Worm (Caenorhabditis elegans): Measurements from ENCODE around the gene timp-1.

timp-1 gene

ce11 chrV:8188421-8188820 lies 18.6 kb upstream of the timp-1 start, which contains the start of gene F20D6.15:
Gene F20D6.15 (minus strand): TSS chrV:8188467.
- TF ChIP-seq dao-5 (tag; optimal IDR thresholded peaks at IDR 0.05): no peak
- no peak for TF ChIP-seq him-1 (tag; optimal IDR thresholded peaks at IDR 0.05)
- no peak for TF ChIP-seq W03F9.2 (tag; optimal IDR thresholded peaks at IDR 0.05)

ce11 chrV:8190016-8190415 lies 17.0 kb upstream of the timp-1 start, which contains the start of gene F20D6.12:
Gene F20D6.12 (minus strand): TSS chrV:8190116.
- TF ChIP-seq dao-5 (tag; optimal IDR thresholded peaks at IDR 0.05): no peak

ce11 chrV:8190430-8190829 lies 16.6 kb upstream of the timp-1 start, which contains the start of gene F20D6.1:
Gene F20D6.1 (plus strand): TSS chrV:8190730.
- TF ChIP-seq him-1 (tag; optimal IDR thresholded peaks at IDR 0.05) (no peak), dao-5 (tag; optimal IDR thresholded peaks at IDR 0.05) (no peak), W03F9.2 (tag; optimal IDR thresholded peaks at IDR 0.05) (no peak)

- TF ChIP-seq W03F9.2 (tag; optimal IDR thresholded peaks at IDR 0.05) (no peak), dao-5 (tag; optimal IDR thresholded peaks at IDR 0.05) (no peak), him-1 (tag; optimal IDR thresholded peaks at IDR 0.05) (no peak)
Measured at ce11 chrV:8195889-8196418, 11.1 kb upstream of the timp-1 start, which contains the start of gene F20D6.10. Gene F20D6.10 (minus strand): TSS chrV:8195939.

- TF ChIP-seq dao-5 (tag; optimal IDR thresholded peaks at IDR 0.05) (no peak), him-1 (tag; optimal IDR thresholded peaks at IDR 0.05) (no peak), W03F9.2 (tag; optimal IDR thresholded peaks at IDR 0.05) (no peak)
Measured at ce11 chrV:8196993-8197392, 10.0 kb upstream of the timp-1 start.

- TF ChIP-seq him-1 (tag; optimal IDR thresholded peaks at IDR 0.05) (no peak), dao-5 (tag; optimal IDR thresholded peaks at IDR 0.05) (no peak), W03F9.2 (tag; optimal IDR thresholded peaks at IDR 0.05) (no peak)
Measured at ce11 chrV:8198994-8199393, 8.0 kb upstream of the timp-1 start, which contains the start of gene F20D6.11. Gene F20D6.11 (minus strand): TSS chrV:8199094.

ce11 chrV:8201229-8201858 lies 5.7 kb upstream of the timp-1 start, which contains the start of gene cri-2:
Gene cri-2 (plus strand): TSS chrV:8201808.
- TF ChIP-seq him-1 (tag; optimal IDR thresholded peaks at IDR 0.05) (no peak), dao-5 (tag; optimal IDR thresholded peaks at IDR 0.05) (no peak), W03F9.2 (tag; optimal IDR thresholded peaks at IDR 0.05) (no peak)

ce11 chrV:8203085-8203643 lies 3.9 kb upstream of the timp-1 start, which contains the start of gene cest-17:
Gene cest-17 (plus strand): TSS chrV:8203332.
- no peak for TF ChIP-seq dao-5 (tag; optimal IDR thresholded peaks at IDR 0.05)
- no peak for TF ChIP-seq W03F9.2 (tag; optimal IDR thresholded peaks at IDR 0.05)

ce11 chrV:8210527-8210926 lies 3.5 kb downstream of the timp-1 start:
- TF ChIP-seq him-1 (tag; optimal IDR thresholded peaks at IDR 0.05): no peak
- TF ChIP-seq W03F9.2 (tag; optimal IDR thresholded peaks at IDR 0.05): no peak

- TF ChIP-seq him-1 (tag; optimal IDR thresholded peaks at IDR 0.05): no peak
- TF ChIP-seq W03F9.2 (tag; optimal IDR thresholded peaks at IDR 0.05): no peak
- TF ChIP-seq dao-5 (tag; optimal IDR thresholded peaks at IDR 0.05): no peak
Measured at ce11 chrV:8211993-8212392, 5.0 kb downstream of the timp-1 start.

- TF ChIP-seq him-1 (tag; optimal IDR thresholded peaks at IDR 0.05) (no peak), dao-5 (tag; optimal IDR thresholded peaks at IDR 0.05) (no peak), W03F9.2 (tag; optimal IDR thresholded peaks at IDR 0.05) (no peak)
Measured at ce11 chrV:8212816-8213215, 5.8 kb downstream of the timp-1 start.

ce11 chrV:8213868-8214267 lies 6.8 kb downstream of the timp-1 start, which contains the start of gene K07C11.7:
Gene K07C11.7 (minus strand): TSS chrV:8213968.
- TF ChIP-seq W03F9.2 (tag; optimal IDR thresholded peaks at IDR 0.05): no peak
- TF ChIP-seq dao-5 (tag; optimal IDR thresholded peaks at IDR 0.05): no peak
- no peak for TF ChIP-seq him-1 (tag; optimal IDR thresholded peaks at IDR 0.05)

- TF ChIP-seq W03F9.2 (tag; optimal IDR thresholded peaks at IDR 0.05): no peak
- TF ChIP-seq dao-5 (tag; optimal IDR thresholded peaks at IDR 0.05): no peak
- no peak for TF ChIP-seq him-1 (tag; optimal IDR thresholded peaks at IDR 0.05)
Measured at ce11 chrV:8215158-8215557, 8.1 kb downstream of the timp-1 start.

- TF ChIP-seq him-1 (tag; optimal IDR thresholded peaks at IDR 0.05) (no peak), dao-5 (tag; optimal IDR thresholded peaks at IDR 0.05) (no peak), W03F9.2 (tag; optimal IDR thresholded peaks at IDR 0.05) (no peak)
Measured at ce11 chrV:8217118-8217517, 10.1 kb downstream of the timp-1 start.
